Worm (Caenorhabditis elegans): Measurements from ENCODE around the gene ctf-4.

The ctf-4 gene

DNA sequence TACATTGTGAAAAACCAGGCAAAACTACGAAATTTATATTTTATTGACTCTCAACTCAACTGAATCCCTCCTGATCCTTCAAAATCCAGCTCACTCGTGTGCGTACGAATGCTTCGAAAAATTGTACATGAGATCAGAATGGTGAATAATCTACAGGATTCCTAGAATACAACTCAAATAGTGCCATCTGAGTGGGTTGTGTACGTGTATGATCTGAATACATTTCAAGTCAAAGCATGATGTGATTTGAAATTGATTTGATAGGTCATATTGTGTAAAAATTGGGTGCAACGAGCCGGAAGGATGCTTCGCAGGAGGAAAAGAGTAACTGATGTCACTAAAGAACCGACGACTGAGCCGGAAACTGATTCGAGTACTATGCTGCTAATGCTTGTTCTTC is 45.4 kb upstream of the ctf-4 start:
- TF ChIP-seq F44E2.7 (GFP tag; IDR thresholded peaks at IDR 0.05) (no peak), F10B5.3 (tag; optimal IDR thresholded peaks at IDR 0.05) (no peak), attf-4 (tag; optimal IDR thresholded peaks at IDR 0.05) (no peak)

DNA sequence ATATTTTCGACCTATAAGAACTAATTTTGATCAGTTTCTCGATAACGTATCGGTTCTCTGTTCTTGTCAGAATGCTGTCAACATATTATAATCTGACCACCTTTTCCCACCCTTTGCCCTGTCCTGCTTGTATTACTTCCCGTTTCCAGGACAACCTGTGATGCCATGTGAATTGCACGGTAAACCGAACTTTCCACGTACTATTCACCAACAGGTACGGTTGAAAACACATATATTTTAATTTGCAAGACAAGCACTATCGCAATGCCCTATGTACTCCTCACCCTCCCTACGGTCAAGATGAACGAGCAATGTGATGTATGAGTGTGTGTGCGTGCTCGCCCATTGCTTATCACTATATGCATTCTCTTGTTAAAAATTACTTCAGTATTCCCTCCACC is 43.8 kb upstream of the ctf-4 start:
- no peak for TF ChIP-seq lin-39 (tag; optimal IDR thresholded peaks at IDR 0.05)
- peak; percentile 78 for TF ChIP-seq tra-1 (GFP tag; IDR thresholded peaks at IDR 0.05)
- TF ChIP-seq rbr-2 (tag; optimal IDR thresholded peaks at IDR 0.05), result no peak
- no peak for TF ChIP-seq nhr-42 (GFP tag; IDR thresholded peaks at IDR 0.05)
- peak; percentile 45 for TF ChIP-seq T20F7.1 (GFP tag; optimal IDR thresholded peaks at IDR 0.05)
- no peak for TF ChIP-seq ctbp-1 (GFP tag; IDR thresholded peaks at IDR 0.05)
- peak; percentile 69; the same call in 1 of the 2 replicates for TF ChIP-seq nhr-41 (GFP tag; IDR thresholded peaks at IDR 0.05)
- no peak for TF ChIP-seq F44E2.7 (GFP tag; IDR thresholded peaks at IDR 0.05)
- no peak for TF ChIP-seq Y75B8A.6 (GFP tag; IDR thresholded peaks at IDR 0.05)
- TF ChIP-seq mes-2 (tag; optimal IDR thresholded peaks at IDR 0.05; ENCODE audit: poor library complexity, severe bottlenecking), result no peak
- no peak for TF ChIP-seq daf-12 (tag; optimal IDR thresholded peaks at IDR 0.05)
- TF ChIP-seq dve-1 (tag; optimal IDR thresholded peaks at IDR 0.05; ENCODE audit: insufficient read depth), result peak; percentile 38
- no peak for TF ChIP-seq lim-7 (GFP tag; IDR thresholded peaks at IDR 0.05)
- TF ChIP-seq ceh-44 (GFP tag; IDR thresholded peaks at IDR 0.05), result no peak
- TF ChIP-seq unc-130 (GFP tag; optimal IDR thresholded peaks at IDR 0.05), result no peak
- no peak for TF ChIP-seq zfp-3 (GFP tag; conservative IDR thresholded peaks at IDR 0.05)
- no peak for TF ChIP-seq nhr-111 (GFP tag; optimal IDR thresholded peaks at IDR 0.05)
- no peak for TF ChIP-seq daf-19 (GFP tag; conservative IDR thresholded peaks at IDR 0.05)
- peak; percentile 96 for TF ChIP-seq dmd-6 (GFP tag; IDR thresholded peaks at IDR 0.05)
- TF ChIP-seq nhr-28 (tag; optimal IDR thresholded peaks at IDR 0.05), result peak; percentile 64
- TF ChIP-seq set-16 (GFP tag; IDR thresholded peaks at IDR 0.05), result no peak
- no peak for TF ChIP-seq ceh-28 (tag; optimal IDR thresholded peaks at IDR 0.05)
- TF ChIP-seq nhr-11 (tag; optimal IDR thresholded peaks at IDR 0.05), result no peak
- TF ChIP-seq nhr-48 (tag; optimal IDR thresholded peaks at IDR 0.05), result peak; percentile 77
- no peak for TF ChIP-seq F26F4.8 (GFP tag; conservative IDR thresholded peaks at IDR 0.05)
- no peak for TF ChIP-seq T26A8.4 (GFP tag; IDR thresholded peaks at IDR 0.05)
- TF ChIP-seq madf-9 (GFP tag; conservative IDR thresholded peaks at IDR 0.05), result no peak
- TF ChIP-seq Y105C5A.15 (GFP tag; IDR thresholded peaks at IDR 0.05), result no peak
- TF ChIP-seq zip-11 (GFP tag; IDR thresholded peaks at IDR 0.05), result no peak
- TF ChIP-seq ceh-82 (tag; optimal IDR thresholded peaks at IDR 0.05), result no peak
- TF ChIP-seq unc-62 (GFP tag; optimal IDR thresholded peaks at IDR 0.05 in 1 of 2), result peak in 1 of 2 experiments; percentile 5
- TF ChIP-seq unc-62 (tag; optimal IDR thresholded peaks at IDR 0.05), result no peak
- no peak for TF ChIP-seq lin-1 (GFP tag; IDR thresholded peaks at IDR 0.05)
- no peak for TF ChIP-seq hif-1 (tag; optimal IDR thresholded peaks at IDR 0.05)
- no peak for TF ChIP-seq aly-2 (tag; optimal IDR thresholded peaks at IDR 0.05)
- no peak for TF ChIP-seq F37D6.2 (tag; optimal IDR thresholded peaks at IDR 0.05)
- TF ChIP-seq jun-1 (tag; optimal IDR thresholded peaks at IDR 0.05), result no peak
- no peak for TF ChIP-seq daf-16 (GFP tag; optimal IDR thresholded peaks at IDR 0.05)
- peak; percentile 86 for TF ChIP-seq daf-16 (tag; optimal IDR thresholded peaks at IDR 0.05)
- 0 out of 2 replicates have a peak, but pooled peaks have one; percentile 38 for TF ChIP-seq mxl-2 (GFP tag; conservative IDR thresholded peaks at IDR 0.05)
- no peak for TF ChIP-seq lin-38 (GFP tag; IDR thresholded peaks at IDR 0.05)
- TF ChIP-seq egl-43 (GFP tag; IDR thresholded peaks at IDR 0.05), result no peak
- TF ChIP-seq php-3 (GFP tag; IDR thresholded peaks at IDR 0.05), result peak; percentile 45; the same call in 1 of the 2 replicates
- TF ChIP-seq unc-39 (tag; optimal IDR thresholded peaks at IDR 0.05), result no peak
- TF ChIP-seq F10B5.3 (tag; optimal IDR thresholded peaks at IDR 0.05), result no peak
- peak; percentile 86 for TF ChIP-seq hlh-11 (tag; optimal IDR thresholded peaks at IDR 0.05)
- peak; percentile 22; the same call in 1 of the 2 replicates for TF ChIP-seq ceh-20 (GFP tag; IDR thresholded peaks at IDR 0.05)
- no peak for TF ChIP-seq attf-4 (tag; optimal IDR thresholded peaks at IDR 0.05)
- no peak for TF ChIP-seq dpl-1 (GFP tag; optimal IDR thresholded peaks at IDR 0.05)
- no peak for TF ChIP-seq daf-8 (GFP tag; IDR thresholded peaks at IDR 0.05)

All from whole organism, L4 larva.